Fruit fly (Drosophila melanogaster) whole organism, pupa: ENCODE data around the gene Dhfr.

Experiments used
- CG12605 ChIP-seq: fragments of 200-800 bp; sonication (Bioruptor generic); IDR thresholded peaks from 2 replicates; pipeline ENCODE4 v1.3.6; 2022; ENCODE audit warnings: missing biosample characterization, missing genetic modification characterization
- CG13204 ChIP-seq: fragments of 200-800 bp; sonication (Bioruptor generic); optimal IDR thresholded peaks from 2 replicates; lab custom pipeline; 2018; ENCODE audit warnings: missing biosample characterization, mild to moderate bottlenecking, missing genetic modification characterization, moderate library complexity
- CG15710 ChIP-seq: fragments of 200-800 bp; sonication (Bioruptor generic); optimal IDR thresholded peaks from 2 replicates; lab custom pipeline; 2018; ENCODE audit warnings: missing biosample characterization, mild to moderate bottlenecking, missing genetic modification characterization, moderate library complexity
- CG17806 ChIP-seq: fragments of 200-800 bp; sonication (Bioruptor generic); optimal IDR thresholded peaks from 2 replicates; lab custom pipeline; 2018; ENCODE audit warnings: missing biosample characterization, mild to moderate bottlenecking, missing genetic modification characterization, moderate library complexity
- CG34367 ChIP-seq: fragments of 200-800 bp; sonication (Bioruptor generic); optimal IDR thresholded peaks from 2 replicates; lab custom pipeline; 2018; ENCODE audit warnings: missing biosample characterization, mild to moderate bottlenecking, missing genetic modification characterization
- CG4496 ChIP-seq: fragments of 200-800 bp; sonication (Bioruptor generic); IDR thresholded peaks from 3 replicates; pipeline ENCODE4 v1.3.6; 2022; ENCODE audit warnings: missing biosample characterization, missing genetic modification characterization
- CG8159 ChIP-seq: fragments of 200-800 bp; sonication (Bioruptor generic); optimal IDR thresholded peaks from 3 replicates; lab custom pipeline; 2018; ENCODE audit warnings: missing biosample characterization, mild to moderate bottlenecking, missing genetic modification characterization, moderate library complexity
- EcR ChIP-seq: fragments of 200-800 bp; sonication (Bioruptor generic); optimal IDR thresholded peaks from 3 replicates; lab custom pipeline; 2019; ENCODE audit warnings: missing biosample characterization, missing genetic modification characterization, mild to moderate bottlenecking, moderate library complexity, missing genetic modification reagents
- Ets98B ChIP-seq: fragments of 200-800 bp; sonication (Bioruptor generic); IDR thresholded peaks from 2 replicates; pipeline ENCODE4 v1.3.6; 2022; ENCODE audit warnings: missing biosample characterization, missing genetic modification characterization
- Pif1B ChIP-seq: fragments of 200-800 bp; sonication (Bioruptor generic); optimal IDR thresholded peaks from 3 replicates; lab custom pipeline; 2016; ENCODE audit warnings: missing biosample characterization, missing genetic modification characterization
- fd96Ca ChIP-seq: fragments of 200-800 bp; sonication (Bioruptor generic); IDR thresholded peaks from 3 replicates; pipeline ENCODE4 v1.3.6; 2022; ENCODE audit warnings: missing biosample characterization, missing genetic modification characterization
- rn ChIP-seq: fragments of 200-800 bp; sonication (Bioruptor generic); IDR thresholded peaks from 2 replicates; pipeline ENCODE4 v1.3.6; 2022; ENCODE audit warnings: missing biosample characterization, missing genetic modification characterization

dm6 chr3R:16485487-16486233 is 4.7 kb downstream of the Dhfr start:
- TF ChIP-seq CG8159 (tag; lab: Kevin White, UChicago) (no peak), CG17806 (tag; lab: Kevin White, UChicago) (no peak), rn (GFP tag; lab: Robert Waterston, UW) (no peak), EcR (GFP tag; lab: Kevin White, UChicago) (no peak), CG13204 (GFP tag; lab: Kevin White, UChicago) (no peak), Ets98B (GFP tag; lab: Robert Waterston, UW) (peak; percentile 46), CG4496 (no peak), CG34367 (no peak), CG15710 (tag; lab: Kevin White, UChicago) (no peak), Pif1B (no peak), fd96Ca (GFP tag; lab: Robert Waterston, UW) (no peak), CG12605 (GFP tag; lab: Robert Waterston, UW) (no peak)
